Worm (Caenorhabditis elegans) whole organism, mixed stage, embryonic: Measurements from ENCODE around the gene srh-216.
A peak's percentile ranks its signal among the peaks of the same experiment; 100 is the strongest.

Source experiments
- M03D4.4 ChIP-seq: sonication (generic microtip); optimal IDR thresholded peaks from 2 replicates; lab custom pipeline; 2017; ENCODE audit warnings: mild to moderate bottlenecking, missing genetic modification characterization, missing compliant biosample characterization
- bed-3 ChIP-seq: fragments of 200-800 bp; sonication (Bioruptor generic); optimal IDR thresholded peaks from 3 replicates; lab custom pipeline; 2018; ENCODE audit warnings: mild to moderate bottlenecking, missing genetic modification characterization, moderate library complexity, missing compliant biosample characterization
- blmp-1 ChIP-seq: fragments of 150-350 bp; optimal IDR thresholded peaks from 2 replicates; lab custom pipeline; 2014; ENCODE audit warnings: missing biosample characterization, missing genetic modification characterization
- ceh-39 ChIP-seq: fragments of 150-350 bp; optimal IDR thresholded peaks from 2 replicates; lab custom pipeline; 2014; ENCODE audit warnings: missing biosample characterization, missing genetic modification characterization
- ceh-43 ChIP-seq: fragments of 200-800 bp; sonication (Bioruptor generic); optimal IDR thresholded peaks from 2 replicates; lab custom pipeline; 2018; ENCODE audit warnings: mild to moderate bottlenecking, missing genetic modification characterization, moderate library complexity, missing compliant biosample characterization
- ceh-83 ChIP-seq: fragments of 200-800 bp; sonication (Bioruptor generic); optimal IDR thresholded peaks from 2 replicates; lab custom pipeline; 2018; ENCODE audit warnings: mild to moderate bottlenecking, missing genetic modification characterization, missing compliant biosample characterization
- ces-1 ChIP-seq: fragments of 150-350 bp; optimal IDR thresholded peaks from 2 replicates; lab custom pipeline; 2014; ENCODE audit warnings: missing biosample characterization, missing genetic modification reagents, missing genetic modification characterization
- cnd-1 ChIP-seq: fragments of 200-800 bp; sonication (Bioruptor generic); optimal IDR thresholded peaks from 2 replicates; lab custom pipeline; 2018; ENCODE audit warnings: mild to moderate bottlenecking, missing genetic modification characterization, missing compliant biosample characterization
- drap-1 ChIP-seq: fragments of 200-800 bp; sonication (Bioruptor generic); optimal IDR thresholded peaks from 3 replicates; lab custom pipeline; 2018; ENCODE audit warnings: mild to moderate bottlenecking, missing genetic modification characterization, missing compliant biosample characterization
- elt-1 ChIP-seq: sonication (generic microtip); optimal IDR thresholded peaks from 2 replicates; lab custom pipeline; 2017; ENCODE audit warnings: missing genetic modification characterization, mild to moderate bottlenecking, missing compliant biosample characterization, antibody characterized with exemption, moderate library complexity, borderline replicate concordance; ENCODE audit not compliant: insufficient read depth
- elt-3 ChIP-seq: fragments of 150-350 bp; optimal IDR thresholded peaks from 2 replicates; lab custom pipeline; 2014; ENCODE audit warnings: missing biosample characterization, missing genetic modification characterization
- flh-1 ChIP-seq: fragments of 200-800 bp; sonication (Bioruptor generic); optimal IDR thresholded peaks from 2 replicates; lab custom pipeline; 2018; ENCODE audit warnings: mild to moderate bottlenecking, missing genetic modification characterization, moderate library complexity, missing compliant biosample characterization
- ham-2 ChIP-seq: fragments of 200-800 bp; sonication (Bioruptor generic); optimal IDR thresholded peaks from 2 replicates; lab custom pipeline; 2018; ENCODE audit warnings: mild to moderate bottlenecking, missing genetic modification characterization, missing compliant biosample characterization
- hlh-1 ChIP-seq: fragments of 150-350 bp; optimal IDR thresholded peaks from 2 replicates; lab custom pipeline; 2014; ENCODE audit warnings: missing biosample characterization, missing genetic modification reagents, missing genetic modification characterization
- lin-13 ChIP-seq: fragments of 150-350 bp; optimal IDR thresholded peaks from 2 replicates; lab custom pipeline; 2014; ENCODE audit warnings: missing biosample characterization, missing genetic modification characterization
- lin-32 ChIP-seq: fragments of 200-800 bp; sonication (Bioruptor generic); optimal IDR thresholded peaks from 2 replicates; lab custom pipeline; 2018; ENCODE audit warnings: mild to moderate bottlenecking, missing genetic modification characterization, missing compliant biosample characterization
- lsy-2 ChIP-seq: fragments of 150-350 bp; optimal IDR thresholded peaks from 2 replicates; lab custom pipeline; 2014; ENCODE audit warnings: missing biosample characterization, missing genetic modification characterization
- mab-5 ChIP-seq: fragments of 150-350 bp; optimal IDR thresholded peaks from 2 replicates; lab custom pipeline; 2014; ENCODE audit warnings: missing biosample characterization, missing genetic modification characterization
- mep-1 ChIP-seq: fragments of 150-350 bp; optimal IDR thresholded peaks from 2 replicates; lab custom pipeline; 2017; ENCODE audit warnings: missing biosample characterization, missing genetic modification reagents, missing genetic modification characterization, inconsistent platforms
- mls-2 ChIP-seq: sonication (generic microtip); optimal IDR thresholded peaks from 2 replicates; lab custom pipeline; 2016; ENCODE audit warnings: mild to moderate bottlenecking, missing genetic modification characterization, moderate library complexity, missing compliant biosample characterization
- nhr-12 ChIP-seq: fragments of 150-350 bp; optimal IDR thresholded peaks from 2 replicates; lab custom pipeline; 2014; ENCODE audit warnings: missing biosample characterization, missing genetic modification characterization
- nhr-2 ChIP-seq: fragments of 150-350 bp; optimal IDR thresholded peaks from 2 replicates; lab custom pipeline; 2014; ENCODE audit warnings: missing biosample characterization, missing genetic modification characterization
- nhr-28 ChIP-seq: fragments of 150-350 bp; optimal IDR thresholded peaks from 2 replicates; lab custom pipeline; 2014; ENCODE audit warnings: missing biosample characterization, missing genetic modification characterization
- nhr-76 ChIP-seq: sonication (generic microtip); optimal IDR thresholded peaks from 2 replicates; lab custom pipeline; 2017; ENCODE audit warnings: missing biosample characterization, missing genetic modification characterization
- pha-4 ChIP-seq: fragments of 150-350 bp; optimal IDR thresholded peaks from 2 replicates; lab custom pipeline; 2018; ENCODE audit warnings: missing biosample characterization, missing genetic modification reagents, missing genetic modification characterization
- sptf-1 ChIP-seq: sonication (generic microtip); optimal IDR thresholded peaks from 2 replicates; lab custom pipeline; 2017; ENCODE audit warnings: mild to moderate bottlenecking, missing genetic modification characterization, moderate library complexity, missing compliant biosample characterization
- tbx-8 ChIP-seq: fragments of 200-800 bp; sonication (Bioruptor generic); optimal IDR thresholded peaks from 2 replicates; lab custom pipeline; 2018; ENCODE audit warnings: mild to moderate bottlenecking, missing genetic modification characterization, moderate library complexity, missing compliant biosample characterization
- unc-120 ChIP-seq: sonication (generic microtip); optimal IDR thresholded peaks from 2 replicates; lab custom pipeline; 2017; ENCODE audit warnings: missing genetic modification characterization, missing compliant biosample characterization; ENCODE audit not compliant: poor library complexity, severe bottlenecking
- unc-39 ChIP-seq: fragments of 150-350 bp; optimal IDR thresholded peaks from 2 replicates; lab custom pipeline; 2014; ENCODE audit warnings: missing biosample characterization, missing genetic modification characterization
- unc-62 ChIP-seq: fragments of 150-350 bp; optimal IDR thresholded peaks from 2 replicates; lab custom pipeline; 2014; ENCODE audit warnings: missing biosample characterization, missing genetic modification reagents, missing genetic modification characterization
- zip-8 ChIP-seq: fragments of 150-350 bp; optimal IDR thresholded peaks from 2 replicates; lab custom pipeline; 2014; ENCODE audit warnings: missing biosample characterization, missing genetic modification characterization
- ztf-11 ChIP-seq: fragments of 150-350 bp; optimal IDR thresholded peaks from 2 replicates; lab custom pipeline; 2014; ENCODE audit warnings: missing biosample characterization, missing genetic modification characterization

The srh-216 gene

ce11 chrV:16815261-16815660 lies 12.1 kb downstream of the srh-216 start, which contains the start of gene T20B3.1:
T20B3.1 (plus strand) TSS chrV:16815561.
- TF ChIP-seq lsy-2 (tag; lab: Kevin White, UChicago) (no peak), unc-120 (tag; lab: Kevin White, UChicago) (no peak), lin-13 (tag; lab: Kevin White, UChicago) (no peak), mep-1 (tag; lab: Kevin White, UChicago) (no peak), nhr-2 (tag; lab: Kevin White, UChicago) (no peak), unc-39 (tag; lab: Kevin White, UChicago) (no peak), nhr-12 (no peak), tbx-8 (GFP tag; lab: Kevin White, UChicago) (no peak), mls-2 (no peak), mab-5 (tag; lab: Kevin White, UChicago) (no peak)
- TF ChIP-seq, all 35 proteins: peak for 0

- TF ChIP-seq unc-62 (GFP tag; lab: Kevin White, UChicago) = peak; percentile 16
- TF ChIP-seq nhr-76 = no peak
- TF ChIP-seq hlh-1 (tag; lab: Kevin White, UChicago) = no peak
- no peak for TF ChIP-seq ceh-43
These were observed 12.7 kb downstream of the srh-216 start for ce11 chrV:16814541-16815207.

ce11 chrV:16812371-16812770 lies 15.0 kb downstream of the srh-216 start:
- no peak for TF ChIP-seq ceh-83
- no peak for TF ChIP-seq tbx-8 (GFP tag; lab: Kevin White, UChicago)
- no peak for TF ChIP-seq flh-1
- no peak for TF ChIP-seq mab-5 (tag; lab: Kevin White, UChicago)
- no peak for TF ChIP-seq hlh-1 (tag; lab: Kevin White, UChicago)
- no peak for TF ChIP-seq sptf-1 (tag; lab: Kevin White, UChicago)
- TF ChIP-seq ceh-43 = no peak
- no peak for TF ChIP-seq unc-120 (tag; lab: Kevin White, UChicago)
- TF ChIP-seq elt-3 = no peak
- TF ChIP-seq M03D4.4 = no peak
- TF ChIP-seq nhr-12 = no peak
- TF ChIP-seq drap-1 (GFP tag; lab: Kevin White, UChicago) = no peak
- TF ChIP-seq pha-4 (tag; lab: Kevin White, UChicago) = no peak
- TF ChIP-seq ztf-11 = no peak
- no peak for TF ChIP-seq ceh-39 (tag; lab: Kevin White, UChicago)
- no peak for TF ChIP-seq unc-62 (GFP tag; lab: Kevin White, UChicago)
- no peak for TF ChIP-seq blmp-1 (tag; lab: Kevin White, UChicago)
- no peak for TF ChIP-seq ham-2 (GFP tag; lab: Kevin White, UChicago)
- TF ChIP-seq nhr-28 (tag; lab: Kevin White, UChicago) = no peak

ce11 chrV:16811841-16812240 lies 15.5 kb downstream of the srh-216 start:
- TF ChIP-seq pha-4 (tag; lab: Kevin White, UChicago) (no peak), ceh-83 (no peak), tbx-8 (GFP tag; lab: Kevin White, UChicago) (no peak), flh-1 (no peak), ham-2 (GFP tag; lab: Kevin White, UChicago) (no peak), lin-32 (no peak), bed-3 (GFP tag; lab: Kevin White, UChicago) (no peak), ces-1 (no peak), zip-8 (tag; lab: Kevin White, UChicago) (no peak), unc-39 (tag; lab: Kevin White, UChicago) (no peak), nhr-2 (tag; lab: Kevin White, UChicago) (no peak), hlh-1 (tag; lab: Kevin White, UChicago) (no peak), M03D4.4 (no peak), mep-1 (tag; lab: Kevin White, UChicago) (no peak), cnd-1 (tag; lab: Kevin White, UChicago) (no peak), drap-1 (GFP tag; lab: Kevin White, UChicago) (no peak)

ce11 chrV:16808168-16808567 lies 19.2 kb downstream of the srh-216 start:
- TF ChIP-seq zip-8 (tag; lab: Kevin White, UChicago) (no peak), ztf-11 (no peak), blmp-1 (tag; lab: Kevin White, UChicago) (no peak), pha-4 (tag; lab: Kevin White, UChicago) (no peak), nhr-2 (tag; lab: Kevin White, UChicago) (no peak), elt-1 (tag; lab: Kevin White, UChicago) (no peak), M03D4.4 (no peak)
